Worm (Caenorhabditis elegans): ENCODE measurements around the gene T10B5.3.

ce11 chrV:1868025-1868424 is 1.6 kb downstream of the T10B5.3 start:
- TF ChIP-seq nhr-2 (tag; optimal IDR thresholded peaks at IDR 0.05) (no peak), tbx-8 (GFP tag; optimal IDR thresholded peaks at IDR 0.05) (no peak), ceh-83 (GFP tag; optimal IDR thresholded peaks at IDR 0.05) (no peak), ztf-11 (tag; optimal IDR thresholded peaks at IDR 0.05) (no peak), mep-1 (tag; optimal IDR thresholded peaks at IDR 0.05) (no peak), elt-1 (tag; optimal IDR thresholded peaks at IDR 0.05; ENCODE audit: borderline replicate concordance, insufficient read depth) (no peak), ces-1 (GFP tag; optimal IDR thresholded peaks at IDR 0.05) (no peak), unc-39 (tag; optimal IDR thresholded peaks at IDR 0.05) (no peak), nhr-237 (tag; optimal IDR thresholded peaks at IDR 0.05) (no peak), drap-1 (GFP tag; optimal IDR thresholded peaks at IDR 0.05) (no peak), pha-4 (tag; optimal IDR thresholded peaks at IDR 0.05) (no peak)
